Worm (Caenorhabditis elegans) whole organism, early embryonic: ENCODE data around the gene R03G8.6.

Experiments used
- B0310.2 ChIP-seq: sonication (generic microtip); optimal IDR thresholded peaks from 2 replicates; lab custom pipeline; 2016; ENCODE audit warnings: mild to moderate bottlenecking, missing genetic modification characterization, missing compliant biosample characterization
- F13C5.2 ChIP-seq: sonication (generic microtip); optimal IDR thresholded peaks from 2 replicates; lab custom pipeline; 2017; ENCODE audit warnings: mild to moderate bottlenecking, missing genetic modification characterization, inconsistent platforms, missing compliant biosample characterization
- aly-1 ChIP-seq: sonication (generic microtip); optimal IDR thresholded peaks from 2 replicates; lab custom pipeline; 2016; ENCODE audit warnings: missing genetic modification characterization, missing compliant biosample characterization
- ama-1 ChIP-seq: fragments of 150-350 bp; optimal IDR thresholded peaks from 2 replicates; lab custom pipeline; 2014
- ceh-13 ChIP-seq: fragments of 200-800 bp; sonication (Bioruptor generic); optimal IDR thresholded peaks from 2 replicates; lab custom pipeline; 2018; ENCODE audit warnings: mild to moderate bottlenecking, missing genetic modification characterization, missing compliant biosample characterization
- ceh-36 ChIP-seq: sonication (generic microtip); optimal IDR thresholded peaks from 2 replicates; lab custom pipeline; 2016; ENCODE audit warnings: missing genetic modification characterization, inconsistent platforms, missing compliant biosample characterization
- ets-7 ChIP-seq: sonication (generic microtip); optimal IDR thresholded peaks from 2 replicates; lab custom pipeline; 2016; ENCODE audit warnings: missing genotype, missing genetic modification characterization, missing compliant biosample characterization
- flt-1 ChIP-seq: fragments of 200-800 bp; sonication (Bioruptor generic); IDR thresholded peaks from 2 replicates; pipeline ENCODE4 v1.3.6; 2022; ENCODE audit warnings: missing genetic modification characterization, missing compliant biosample characterization
- hmbx-1 ChIP-seq: sonication (generic microtip); optimal IDR thresholded peaks from 2 replicates; lab custom pipeline; 2016; ENCODE audit warnings: mild to moderate bottlenecking, missing genetic modification characterization, missing compliant biosample characterization
- hmg-4 ChIP-seq: fragments of 200-800 bp; sonication (Bioruptor generic); optimal IDR thresholded peaks from 2 replicates; lab custom pipeline; 2018; ENCODE audit warnings: mild to moderate bottlenecking, missing genetic modification characterization, missing compliant biosample characterization
- hnd-1 ChIP-seq: sonication (generic microtip); optimal IDR thresholded peaks from 2 replicates; lab custom pipeline; 2016; ENCODE audit warnings: missing genetic modification characterization, missing compliant biosample characterization
- pes-1 ChIP-seq: fragments of 200-800 bp; sonication (Bioruptor generic); IDR thresholded peaks from 2 replicates; pipeline ENCODE4 v1.3.6; 2022; ENCODE audit warnings: missing genetic modification reagents, missing genetic modification characterization, missing compliant biosample characterization
- scrt-1 ChIP-seq: fragments of 200-800 bp; sonication (Bioruptor generic); IDR thresholded peaks from 2 replicates; pipeline ENCODE4 v1.3.6; 2022; ENCODE audit warnings: missing genetic modification characterization, missing compliant biosample characterization
- sea-1 ChIP-seq: fragments of 200-800 bp; sonication (Bioruptor generic); conservative IDR thresholded peaks from 2 replicates; pipeline ENCODE4 v1.3.6; 2022; ENCODE audit warnings: missing genetic modification characterization, missing compliant biosample characterization
- tbx-11 ChIP-seq: fragments of 200-800 bp; sonication (Bioruptor generic); IDR thresholded peaks from 2 replicates; pipeline ENCODE4 v1.3.6; 2022; ENCODE audit warnings: missing genetic modification characterization, missing compliant biosample characterization
- tbx-37 ChIP-seq: fragments of 200-800 bp; sonication (Bioruptor generic); conservative IDR thresholded peaks from 2 replicates; pipeline ENCODE4 v1.3.6; 2022; ENCODE audit warnings: missing genetic modification reagents, missing genetic modification characterization, missing compliant biosample characterization
- tra-4 ChIP-seq: sonication (generic microtip); optimal IDR thresholded peaks from 2 replicates; lab custom pipeline; 2017; ENCODE audit warnings: missing genetic modification characterization, missing compliant biosample characterization

R03G8.6 gene

DNA sequence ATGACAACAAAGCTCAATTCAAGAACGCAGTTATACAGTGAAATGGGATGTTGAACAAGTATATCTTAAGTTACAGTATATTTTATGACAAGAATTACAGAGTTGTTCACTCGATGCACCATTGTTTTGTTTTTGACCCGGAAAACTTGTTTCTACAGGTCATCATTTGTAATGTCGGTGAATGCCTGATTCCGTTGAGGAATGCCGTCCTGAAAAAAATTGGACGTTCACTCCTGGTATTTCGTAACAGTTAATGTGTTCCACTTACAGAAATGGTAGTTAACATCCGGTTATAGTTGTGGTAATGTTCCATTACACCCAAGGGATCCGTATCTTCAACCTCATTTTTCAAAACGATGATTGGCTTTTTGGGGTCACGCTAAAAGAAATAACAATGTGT, 16.1 kb upstream of the R03G8.6 start:
- no peak for TF ChIP-seq F13C5.2 (tag; lab: Kevin White, UChicago)
- no peak for TF ChIP-seq tbx-11 (GFP tag; lab: Robert Waterston, UW)
- TF ChIP-seq B0310.2 (tag; lab: Kevin White, UChicago): no peak
- no peak for TF ChIP-seq scrt-1
- no peak for TF ChIP-seq aly-1 (tag; lab: Kevin White, UChicago)
- TF ChIP-seq tbx-37 (GFP tag; lab: Robert Waterston, UW): no peak
- no peak for TF ChIP-seq hmbx-1 (tag; lab: Kevin White, UChicago)
- TF ChIP-seq pes-1 (GFP tag; lab: Robert Waterston, UW): no peak
- no peak for TF ChIP-seq hnd-1 (tag; lab: Kevin White, UChicago)
- TF ChIP-seq tra-4 (tag; lab: Kevin White, UChicago): no peak
- TF ChIP-seq flt-1 (GFP tag; lab: Robert Waterston, UW): no peak
- TF ChIP-seq ceh-13 (GFP tag; lab: Kevin White, UChicago): no peak
- TF ChIP-seq hmg-4 (GFP tag; lab: Kevin White, UChicago): no peak
- TF ChIP-seq ceh-36: no peak

DNA sequence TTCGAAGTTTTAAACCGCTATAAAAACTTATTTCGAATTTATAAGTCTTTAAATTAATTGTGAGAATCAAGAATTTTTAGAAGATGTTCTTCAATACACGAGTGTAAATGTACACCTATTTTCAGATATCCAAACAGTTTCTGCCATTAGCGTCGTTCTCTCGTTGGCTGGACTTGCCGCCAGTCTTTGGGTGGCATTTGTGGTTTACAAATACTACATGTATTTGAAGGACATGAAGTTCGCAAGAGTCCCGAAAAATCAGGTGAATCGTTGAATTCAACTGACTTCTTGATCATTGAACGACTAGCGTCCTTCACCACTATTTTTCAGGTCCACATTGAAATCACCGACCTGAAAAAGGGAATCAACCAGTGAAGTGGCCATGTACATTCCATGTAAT, 15.4 kb upstream of the R03G8.6 start:
- TF ChIP-seq ceh-36: no peak

DNA sequence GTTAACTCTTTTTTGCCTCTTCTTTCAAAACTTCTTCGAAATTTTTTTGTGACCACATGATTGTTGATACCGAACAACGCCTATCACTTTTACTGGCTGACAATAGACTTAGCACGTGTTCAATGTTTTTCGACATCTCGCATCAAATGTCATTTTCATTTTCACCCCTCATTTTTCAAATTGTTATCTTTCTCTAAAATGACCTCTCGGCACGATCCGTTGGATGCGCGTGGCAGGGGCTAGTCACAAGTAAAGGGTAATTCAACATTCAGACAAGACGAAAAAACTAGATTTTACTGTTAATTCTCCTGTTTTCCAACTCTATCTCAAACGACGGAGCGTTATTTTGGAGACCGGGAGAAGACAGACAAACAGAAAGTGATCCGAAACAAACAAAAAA, 13.1 kb upstream of the R03G8.6 start, which contains the start of gene F17H10.2:
Gene F17H10.2, plus strand, starts transcription at position 316 of the 400 bp plus-strand sequence.
- TF ChIP-seq sea-1 (no peak), ama-1 (lab: Kevin White, UChicago) (no peak), F13C5.2 (tag; lab: Kevin White, UChicago) (no peak), tra-4 (tag; lab: Kevin White, UChicago) (no peak), aly-1 (tag; lab: Kevin White, UChicago) (no peak), tbx-11 (GFP tag; lab: Robert Waterston, UW) (no peak), ceh-13 (GFP tag; lab: Kevin White, UChicago) (no peak), hnd-1 (tag; lab: Kevin White, UChicago) (no peak), flt-1 (GFP tag; lab: Robert Waterston, UW) (no peak), tbx-37 (GFP tag; lab: Robert Waterston, UW) (no peak), hmbx-1 (tag; lab: Kevin White, UChicago) (no peak), pes-1 (GFP tag; lab: Robert Waterston, UW) (no peak), scrt-1 (no peak), hmg-4 (GFP tag; lab: Kevin White, UChicago) (no peak), ets-7 (tag; lab: Kevin White, UChicago) (no peak)

DNA sequence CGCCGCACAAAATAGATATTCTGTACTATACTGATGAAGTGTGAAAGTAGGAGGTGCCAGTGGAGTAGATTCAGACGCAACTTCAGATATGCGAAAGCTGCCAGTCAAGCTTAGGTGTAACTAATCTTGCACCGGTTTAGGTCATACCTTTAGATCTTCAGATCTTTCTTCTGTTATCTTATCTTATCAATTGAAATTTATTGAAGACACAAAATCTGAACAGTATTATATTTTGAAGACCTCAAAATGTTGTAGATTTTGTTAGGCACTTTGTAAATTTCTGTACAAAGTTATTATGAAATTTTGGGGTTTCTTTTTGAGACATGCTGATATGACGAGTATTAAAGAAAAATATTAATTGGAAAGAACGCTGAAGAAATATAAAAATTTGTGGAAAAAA, 12.4 kb upstream of the R03G8.6 start:
- TF ChIP-seq hmg-4 (GFP tag; lab: Kevin White, UChicago): no peak
- no peak for TF ChIP-seq ceh-13 (GFP tag; lab: Kevin White, UChicago)
- no peak for TF ChIP-seq sea-1
- TF ChIP-seq hmbx-1 (tag; lab: Kevin White, UChicago): no peak
- TF ChIP-seq tbx-11 (GFP tag; lab: Robert Waterston, UW): no peak
- TF ChIP-seq ama-1 (lab: Kevin White, UChicago): no peak
- TF ChIP-seq ets-7 (tag; lab: Kevin White, UChicago): no peak
- no peak for TF ChIP-seq pes-1 (GFP tag; lab: Robert Waterston, UW)
- TF ChIP-seq B0310.2 (tag; lab: Kevin White, UChicago): no peak
- TF ChIP-seq hnd-1 (tag; lab: Kevin White, UChicago): no peak
- TF ChIP-seq tra-4 (tag; lab: Kevin White, UChicago): no peak
- TF ChIP-seq tbx-37 (GFP tag; lab: Robert Waterston, UW): no peak
- no peak for TF ChIP-seq F13C5.2 (tag; lab: Kevin White, UChicago)
- TF ChIP-seq aly-1 (tag; lab: Kevin White, UChicago): no peak
- no peak for TF ChIP-seq scrt-1
- TF ChIP-seq flt-1 (GFP tag; lab: Robert Waterston, UW): no peak
- no peak for TF ChIP-seq ceh-36

DNA sequence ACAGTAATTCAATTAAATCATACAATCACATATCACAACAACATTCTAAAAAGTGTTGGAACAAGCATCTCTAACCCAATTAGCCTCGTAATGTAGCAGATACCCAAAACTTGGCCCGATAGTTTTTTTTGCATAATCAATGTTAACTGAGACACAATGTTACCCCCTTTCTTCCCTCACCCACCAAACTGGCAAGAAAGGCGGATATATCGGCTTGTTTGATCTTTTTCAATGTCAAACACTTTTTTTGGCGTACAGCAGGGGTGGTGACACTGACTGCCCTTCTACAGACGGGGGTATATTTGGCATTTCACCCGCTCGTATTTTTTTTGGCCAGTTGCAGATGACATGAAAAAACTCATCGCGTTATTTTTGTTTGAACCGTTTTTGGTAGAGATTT, 9.7 kb upstream of the R03G8.6 start:
- TF ChIP-seq hmbx-1 (tag; lab: Kevin White, UChicago): no peak
- no peak for TF ChIP-seq aly-1 (tag; lab: Kevin White, UChicago)
- TF ChIP-seq tbx-11 (GFP tag; lab: Robert Waterston, UW): no peak
- no peak for TF ChIP-seq tra-4 (tag; lab: Kevin White, UChicago)
- no peak for TF ChIP-seq pes-1 (GFP tag; lab: Robert Waterston, UW)
- no peak for TF ChIP-seq hmg-4 (GFP tag; lab: Kevin White, UChicago)
- TF ChIP-seq ets-7 (tag; lab: Kevin White, UChicago): no peak
- no peak for TF ChIP-seq F13C5.2 (tag; lab: Kevin White, UChicago)
- TF ChIP-seq ceh-13 (GFP tag; lab: Kevin White, UChicago): no peak
- TF ChIP-seq flt-1 (GFP tag; lab: Robert Waterston, UW): no peak
- TF ChIP-seq B0310.2 (tag; lab: Kevin White, UChicago): no peak
- TF ChIP-seq ama-1 (lab: Kevin White, UChicago): no peak
- no peak for TF ChIP-seq tbx-37 (GFP tag; lab: Robert Waterston, UW)
- no peak for TF ChIP-seq scrt-1

DNA sequence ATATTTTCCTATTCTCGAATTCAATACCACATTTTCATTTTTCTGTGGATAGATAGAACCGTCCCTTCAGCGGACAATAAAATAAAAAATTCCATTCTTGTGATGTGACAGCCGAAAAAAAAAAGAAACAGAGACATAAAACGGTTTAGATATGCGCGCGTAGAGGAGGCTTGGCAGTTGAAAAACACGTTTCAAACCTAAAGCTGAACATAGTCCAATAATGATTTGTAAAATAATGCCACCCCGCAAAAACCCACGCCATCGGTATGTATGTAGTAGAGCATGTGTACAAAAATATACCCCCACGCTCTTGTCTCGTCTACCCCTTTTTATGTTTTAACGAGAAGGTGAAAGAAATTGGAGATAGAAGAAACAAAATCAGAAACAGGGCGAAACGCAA, 8.4 kb upstream of the R03G8.6 start:
- no peak for TF ChIP-seq hnd-1 (tag; lab: Kevin White, UChicago)
- no peak for TF ChIP-seq scrt-1
- TF ChIP-seq ama-1 (lab: Kevin White, UChicago): no peak
- no peak for TF ChIP-seq aly-1 (tag; lab: Kevin White, UChicago)
- TF ChIP-seq ets-7 (tag; lab: Kevin White, UChicago): no peak
- TF ChIP-seq tbx-11 (GFP tag; lab: Robert Waterston, UW): no peak
- TF ChIP-seq flt-1 (GFP tag; lab: Robert Waterston, UW): no peak
- TF ChIP-seq ceh-36: no peak
- TF ChIP-seq ceh-13 (GFP tag; lab: Kevin White, UChicago): no peak
- no peak for TF ChIP-seq sea-1
- TF ChIP-seq tra-4 (tag; lab: Kevin White, UChicago): no peak
- no peak for TF ChIP-seq pes-1 (GFP tag; lab: Robert Waterston, UW)
- TF ChIP-seq tbx-37 (GFP tag; lab: Robert Waterston, UW): no peak
- no peak for TF ChIP-seq F13C5.2 (tag; lab: Kevin White, UChicago)
- TF ChIP-seq hmbx-1 (tag; lab: Kevin White, UChicago): no peak
- TF ChIP-seq B0310.2 (tag; lab: Kevin White, UChicago): no peak
- TF ChIP-seq hmg-4 (GFP tag; lab: Kevin White, UChicago): no peak
